Worm (Caenorhabditis elegans): ENCODE results near the gene irld-9.

- TF ChIP-seq F10E7.11 (tag; optimal IDR thresholded peaks at IDR 0.05), result no peak
- TF ChIP-seq F49E8.2 (tag; optimal IDR thresholded peaks at IDR 0.05; ENCODE audit: insufficient read depth), result no peak
- no peak for TF ChIP-seq rcor-1 (GFP tag; IDR thresholded peaks at IDR 0.05)
- TF ChIP-seq unc-62 (GFP tag; optimal IDR thresholded peaks at IDR 0.05), result no peak
- no peak for TF ChIP-seq hsf-1 (GFP tag; IDR thresholded peaks at IDR 0.05)
- no peak for TF ChIP-seq hmg-20 (GFP tag; IDR thresholded peaks at IDR 0.05)
- TF ChIP-seq hrde-1 (tag; optimal IDR thresholded peaks at IDR 0.05; ENCODE audit: borderline replicate concordance), result no peak
- no peak for TF ChIP-seq fkh-3 (tag; optimal IDR thresholded peaks at IDR 0.05)
These were observed 5.4 kb upstream of the irld-9 start, which contains the start of gene clec-19 for ce11 chrII:1744183-1744582.
